Fruit fly (Drosophila melanogaster): ENCODE measurements around the gene CG11498.

The CG11498 gene

dm6 chr3R:30170671-30171667 lies 10.7 kb upstream of the CG11498 start, which contains the start of gene Rsod:
Rsod (minus strand) TSS chr3R:30171207.
- TF ChIP-seq Crg-1 (GFP tag; optimal IDR thresholded peaks at IDR 0.05) (no peak), CG33017 (tag; optimal IDR thresholded peaks at IDR 0.05) (no peak), CG7045 (GFP tag; optimal IDR thresholded peaks at IDR 0.05) (no peak)

dm6 chr3R:30166159-30166784 lies 6.0 kb upstream of the CG11498 start, which contains the start of gene VhaAC45RP:
VhaAC45RP (minus strand) TSS chr3R:30166419.
- no peak for TF ChIP-seq CG7101 (tag; optimal IDR thresholded peaks at IDR 0.05)
- no peak for TF ChIP-seq CG11617 (GFP tag; optimal IDR thresholded peaks at IDR 0.05)
- TF ChIP-seq kay (GFP tag; ENCODE audit: borderline replicate concordance): no peak
- TF ChIP-seq ovo (GFP tag; optimal IDR thresholded peaks at IDR 0.05): no peak
- TF ChIP-seq CG5204 (GFP tag; optimal IDR thresholded peaks at IDR 0.05): no peak
- TF ChIP-seq pad (GFP tag; optimal IDR thresholded peaks at IDR 0.05): no peak
- no peak for TF ChIP-seq CG1620 (GFP tag; optimal IDR thresholded peaks at IDR 0.05)
- TF ChIP-seq CG33017 (tag; optimal IDR thresholded peaks at IDR 0.05): no peak
- no peak for TF ChIP-seq Mnt (GFP tag; optimal IDR thresholded peaks at IDR 0.05)
- TF ChIP-seq Clk (GFP tag; optimal IDR thresholded peaks at IDR 0.05): no peak
- no peak for TF ChIP-seq CG14711 (tag; optimal IDR thresholded peaks at IDR 0.05)
- TF ChIP-seq cnc (optimal IDR thresholded peaks at IDR 0.05): no peak
- TF ChIP-seq bab1 (GFP tag; optimal IDR thresholded peaks at IDR 0.05): no peak
- TF ChIP-seq Hr96 (GFP tag; optimal IDR thresholded peaks at IDR 0.05): no peak
- no peak for TF ChIP-seq CG7045 (GFP tag; optimal IDR thresholded peaks at IDR 0.05)

- TF ChIP-seq toe (GFP tag; optimal IDR thresholded peaks at IDR 0.05): no peak
- no peak for TF ChIP-seq Mnt (GFP tag; optimal IDR thresholded peaks at IDR 0.05)
- no peak for TF ChIP-seq pad (GFP tag; optimal IDR thresholded peaks at IDR 0.05)
- no peak for TF ChIP-seq CG7101 (tag; optimal IDR thresholded peaks at IDR 0.05)
- TF ChIP-seq CG14711 (tag; optimal IDR thresholded peaks at IDR 0.05): no peak
- TF ChIP-seq tj (GFP tag; optimal IDR thresholded peaks at IDR 0.05): no peak
- no peak for TF ChIP-seq cic (GFP tag; optimal IDR thresholded peaks at IDR 0.05)
- no peak for TF ChIP-seq ovo (GFP tag; optimal IDR thresholded peaks at IDR 0.05)
- TF ChIP-seq cnc (optimal IDR thresholded peaks at IDR 0.05): no peak
- TF ChIP-seq CG11617 (GFP tag; optimal IDR thresholded peaks at IDR 0.05): no peak
- TF ChIP-seq bab1 (GFP tag; optimal IDR thresholded peaks at IDR 0.05): no peak
- TF ChIP-seq CG7045 (GFP tag; optimal IDR thresholded peaks at IDR 0.05): no peak
- TF ChIP-seq Crg-1 (GFP tag; optimal IDR thresholded peaks at IDR 0.05): no peak
- TF ChIP-seq kay (GFP tag; ENCODE audit: borderline replicate concordance): no peak
- TF ChIP-seq Hr96 (GFP tag; optimal IDR thresholded peaks at IDR 0.05): no peak
Observed at dm6 chr3R:30164162-30164561, 3.9 kb upstream of the CG11498 start.

- TF ChIP-seq CG5204 (GFP tag; optimal IDR thresholded peaks at IDR 0.05): no peak
- no peak for TF ChIP-seq kay (GFP tag; ENCODE audit: borderline replicate concordance)
- TF ChIP-seq cic (GFP tag; optimal IDR thresholded peaks at IDR 0.05): no peak
- TF ChIP-seq CG1620 (GFP tag; optimal IDR thresholded peaks at IDR 0.05): no peak
- TF ChIP-seq CG14711 (tag; optimal IDR thresholded peaks at IDR 0.05): no peak
- no peak for TF ChIP-seq CG12768 (GFP tag; optimal IDR thresholded peaks at IDR 0.05)
- TF ChIP-seq Mnt (GFP tag; optimal IDR thresholded peaks at IDR 0.05): no peak
- TF ChIP-seq toe (GFP tag; optimal IDR thresholded peaks at IDR 0.05): no peak
- TF ChIP-seq pad (GFP tag; optimal IDR thresholded peaks at IDR 0.05): no peak
Observed at dm6 chr3R:30163228-30163627, 3.0 kb upstream of the CG11498 start.

- no peak for TF ChIP-seq CG11617 (GFP tag; optimal IDR thresholded peaks at IDR 0.05)
- TF ChIP-seq toe (GFP tag; optimal IDR thresholded peaks at IDR 0.05): no peak
- no peak for TF ChIP-seq Clk (GFP tag; optimal IDR thresholded peaks at IDR 0.05)
- no peak for TF ChIP-seq Crg-1 (GFP tag; optimal IDR thresholded peaks at IDR 0.05)
Observed at dm6 chr3R:30153864-30154263, 6.4 kb downstream of the CG11498 start.

dm6 chr3R:30151300-30152109 lies 8.8 kb downstream of the CG11498 start, which contains the start of gene CG15529:
CG15529 (plus strand) TSS chr3R:30152059.
- no peak for TF ChIP-seq Mnt (GFP tag; optimal IDR thresholded peaks at IDR 0.05)
- peak; percentile 46 for TF ChIP-seq CG14711 (tag; optimal IDR thresholded peaks at IDR 0.05)
- peak; percentile 77 for TF ChIP-seq CG7101 (tag; optimal IDR thresholded peaks at IDR 0.05)
- TF ChIP-seq cnc (optimal IDR thresholded peaks at IDR 0.05): no peak
- TF ChIP-seq ovo (GFP tag; optimal IDR thresholded peaks at IDR 0.05): peak; percentile 8
- TF ChIP-seq CG12768 (GFP tag; optimal IDR thresholded peaks at IDR 0.05): peak; percentile 84
- peak; percentile 54 for TF ChIP-seq toe (GFP tag; optimal IDR thresholded peaks at IDR 0.05)
- TF ChIP-seq Hr96 (GFP tag; optimal IDR thresholded peaks at IDR 0.05): peak; percentile 71
- peak; percentile 72 for TF ChIP-seq CG5204 (GFP tag; optimal IDR thresholded peaks at IDR 0.05)
- TF ChIP-seq pad (GFP tag; optimal IDR thresholded peaks at IDR 0.05): peak; percentile 53
- peak; percentile 43 for TF ChIP-seq Crg-1 (GFP tag; optimal IDR thresholded peaks at IDR 0.05)
- peak; percentile 38 for TF ChIP-seq CG11617 (GFP tag; optimal IDR thresholded peaks at IDR 0.05)
- TF ChIP-seq Clk (GFP tag; optimal IDR thresholded peaks at IDR 0.05): peak; percentile 65
- peak; percentile 62 for TF ChIP-seq bab1 (GFP tag; optimal IDR thresholded peaks at IDR 0.05)
- TF ChIP-seq kay (GFP tag; ENCODE audit: borderline replicate concordance): no peak
- peak; percentile 40 for TF ChIP-seq CG33017 (tag; optimal IDR thresholded peaks at IDR 0.05)
- peak; percentile 73 for TF ChIP-seq CG7045 (GFP tag; optimal IDR thresholded peaks at IDR 0.05)
- no peak for TF ChIP-seq cic (GFP tag; optimal IDR thresholded peaks at IDR 0.05)
- peak; percentile 62 for TF ChIP-seq CG1620 (GFP tag; optimal IDR thresholded peaks at IDR 0.05)
- TF ChIP-seq tj (GFP tag; optimal IDR thresholded peaks at IDR 0.05): peak; percentile 94

Measured in whole organism, adult.